Worm (Caenorhabditis elegans) whole organism, L2 larva: ENCODE measurements around the gene C52A11.3.

Experiments
- R02D3.7 ChIP-seq: fragments of 150-350 bp; optimal IDR thresholded peaks from 2 replicates; lab custom pipeline; 2014; ENCODE audit warnings: missing biosample characterization, missing genetic modification characterization
- Y55F3AM.14 ChIP-seq: fragments of 200-800 bp; sonication (Bioruptor generic); optimal IDR thresholded peaks from 2 replicates; lab custom pipeline; 2018; ENCODE audit warnings: mild to moderate bottlenecking, missing genetic modification characterization, missing compliant biosample characterization
- ama-1 ChIP-seq: fragments of 150-350 bp; optimal IDR thresholded peaks from 2 replicates; lab custom pipeline; 2018; ENCODE audit warnings: inconsistent platforms
- gmeb-1 ChIP-seq: fragments of 150-350 bp; optimal IDR thresholded peaks from 2 replicates; lab custom pipeline; 2014; ENCODE audit warnings: missing biosample characterization, missing genetic modification characterization
- mdl-1 ChIP-seq, 2 experiments: fragments of 150-350 bp in 1 of 2; sonication (generic microtip) in 1 of 2; optimal IDR thresholded peaks; 2 replicates each; lab custom pipeline; 2017; ENCODE audit warnings: missing biosample characterization in 2 of 2, missing genetic modification characterization in 2 of 2
- nhr-12 ChIP-seq: fragments of 150-350 bp; optimal IDR thresholded peaks from 2 replicates; lab custom pipeline; 2014; ENCODE audit warnings: missing biosample characterization, missing genetic modification characterization
- nhr-6 ChIP-seq: fragments of 150-350 bp; optimal IDR thresholded peaks from 2 replicates; lab custom pipeline; 2014; ENCODE audit warnings: missing biosample characterization, missing genetic modification characterization
- snpc-4 ChIP-seq: fragments of 150-350 bp; optimal IDR thresholded peaks from 2 replicates; lab custom pipeline; 2014; ENCODE audit warnings: missing biosample characterization, missing genetic modification characterization
- zag-1 ChIP-seq: fragments of 150-350 bp; optimal IDR thresholded peaks from 2 replicates; lab custom pipeline; 2014; ENCODE audit warnings: missing biosample characterization, missing genetic modification characterization
- ztf-4 ChIP-seq: fragments of 150-350 bp; optimal IDR thresholded peaks from 2 replicates; lab custom pipeline; 2014; ENCODE audit warnings: missing biosample characterization, missing genetic modification characterization

DNA sequence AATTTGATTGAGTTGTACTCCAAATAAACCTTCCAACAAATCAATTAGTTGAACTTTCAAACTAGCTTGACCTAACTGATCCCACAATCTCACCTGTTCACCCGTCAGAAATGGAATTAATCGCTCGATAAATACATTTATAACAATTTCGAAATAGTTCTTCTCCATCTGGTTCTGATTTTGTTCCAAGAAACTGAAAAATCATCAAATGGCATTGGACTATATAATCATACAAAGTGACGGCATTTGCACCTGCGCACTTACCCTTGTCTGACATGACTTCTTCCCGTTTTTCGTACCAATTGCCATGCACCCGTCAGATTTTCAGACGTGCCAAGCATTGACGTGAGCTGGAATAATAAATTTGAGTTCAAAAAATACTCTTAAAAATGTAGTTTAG lies 6.5 kb upstream of the C52A11.3 start:
- TF ChIP-seq nhr-6 (no peak), ama-1 (lab: Kevin White, UChicago) (no peak), nhr-12 (tag; lab: Kevin White, UChicago) (no peak), zag-1 (tag; lab: Kevin White, UChicago) (no peak), mdl-1 (tag; optimal IDR thresholded peaks at IDR 0.05; lab: Kevin White, UChicago) (no peak), gmeb-1 (tag; lab: Kevin White, UChicago) (no peak), ztf-4 (no peak), snpc-4 (tag; lab: Kevin White, UChicago) (no peak), Y55F3AM.14 (no peak), R02D3.7 (tag; lab: Kevin White, UChicago) (no peak)
